Worm (Caenorhabditis elegans) whole organism, L2 larva: Measurements from ENCODE around the gene bcs-1.
A peak's percentile ranks its signal among the peaks of the same experiment; 100 is the strongest.

Experiments used
- C34F6.9 ChIP-seq: fragments of 150-350 bp; optimal IDR thresholded peaks from 2 replicates; lab custom pipeline; 2014; ENCODE audit warnings: missing biosample characterization, missing genetic modification characterization
- F13H6.1 ChIP-seq: sonication (generic microtip); optimal IDR thresholded peaks from 2 replicates; lab custom pipeline; 2016; ENCODE audit warnings: missing genetic modification characterization, missing compliant biosample characterization
- R02D3.7 ChIP-seq: fragments of 150-350 bp; optimal IDR thresholded peaks from 2 replicates; lab custom pipeline; 2014; ENCODE audit warnings: missing biosample characterization, missing genetic modification characterization
- Y55F3AM.14 ChIP-seq: fragments of 200-800 bp; sonication (Bioruptor generic); optimal IDR thresholded peaks from 2 replicates; lab custom pipeline; 2018; ENCODE audit warnings: mild to moderate bottlenecking, missing genetic modification characterization, missing compliant biosample characterization
- aly-2 ChIP-seq: fragments of 150-350 bp; optimal IDR thresholded peaks from 2 replicates; lab custom pipeline; 2014; ENCODE audit warnings: missing biosample characterization, missing genetic modification characterization
- ama-1 ChIP-seq: fragments of 150-350 bp; optimal IDR thresholded peaks from 2 replicates; lab custom pipeline; 2018; ENCODE audit warnings: inconsistent platforms
- ceh-82 ChIP-seq: fragments of 150-350 bp; optimal IDR thresholded peaks from 2 replicates; lab custom pipeline; 2014; ENCODE audit warnings: missing biosample characterization, missing genetic modification characterization
- crh-2 ChIP-seq: sonication (generic microtip); optimal IDR thresholded peaks from 2 replicates; lab custom pipeline; 2017; ENCODE audit warnings: missing biosample characterization, missing genetic modification characterization
- elt-1 ChIP-seq: fragments of 150-350 bp; optimal IDR thresholded peaks from 2 replicates; lab custom pipeline; 2014; ENCODE audit warnings: missing biosample characterization, missing genetic modification characterization
- fos-1 ChIP-seq: fragments of 150-350 bp; optimal IDR thresholded peaks from 2 replicates; lab custom pipeline; 2014; ENCODE audit warnings: missing biosample characterization, missing genetic modification characterization
- lin-11 ChIP-seq: fragments of 150-350 bp; sonication (generic microtip); optimal IDR thresholded peaks from 2 replicates; lab custom pipeline; 2014; ENCODE audit warnings: missing biosample characterization, missing genetic modification characterization, inconsistent platforms, mixed read lengths
- lin-39 ChIP-seq: fragments of 150-350 bp; optimal IDR thresholded peaks from 2 replicates; lab custom pipeline; 2014; ENCODE audit warnings: missing biosample characterization, missing genetic modification reagents, missing genetic modification characterization
- lsy-2 ChIP-seq, 2 experiments: fragments of 150-350 bp in 1 of 2; sonication (generic microtip) in 1 of 2; optimal IDR thresholded peaks; 2 replicates each; lab custom pipeline; 2014 to 2017; ENCODE audit warnings: missing biosample characterization in 2 of 2, missing genetic modification characterization in 2 of 2
- mab-5 ChIP-seq: fragments of 150-350 bp; optimal IDR thresholded peaks from 2 replicates; lab custom pipeline; 2014; ENCODE audit warnings: missing biosample characterization, missing genetic modification characterization
- mbf-1 ChIP-seq: sonication (generic microtip); optimal IDR thresholded peaks from 2 replicates; lab custom pipeline; 2017; ENCODE audit warnings: missing biosample characterization, missing genetic modification characterization
- nhr-10 ChIP-seq: sonication (generic microtip); optimal IDR thresholded peaks from 2 replicates; lab custom pipeline; 2017; ENCODE audit warnings: missing biosample characterization, missing genetic modification characterization
- nhr-129 ChIP-seq: fragments of 150-350 bp; optimal IDR thresholded peaks from 2 replicates; lab custom pipeline; 2014; ENCODE audit warnings: missing biosample characterization, missing genetic modification characterization
- nhr-23 ChIP-seq: fragments of 150-350 bp; optimal IDR thresholded peaks from 2 replicates; lab custom pipeline; 2014; ENCODE audit warnings: missing biosample characterization, missing genetic modification reagents, missing genetic modification characterization
- nhr-237 ChIP-seq: fragments of 150-350 bp; optimal IDR thresholded peaks from 2 replicates; lab custom pipeline; 2014; ENCODE audit warnings: missing biosample characterization, missing genetic modification characterization
- nhr-25 ChIP-seq: fragments of 150-350 bp; sonication (generic microtip); optimal IDR thresholded peaks from 3 replicates; lab custom pipeline; 2014; ENCODE audit warnings: missing biosample characterization, missing genetic modification characterization
- nhr-6 ChIP-seq: fragments of 150-350 bp; optimal IDR thresholded peaks from 2 replicates; lab custom pipeline; 2014; ENCODE audit warnings: missing biosample characterization, missing genetic modification characterization
- nhr-77 ChIP-seq: fragments of 150-350 bp; optimal IDR thresholded peaks from 2 replicates; lab custom pipeline; 2014; ENCODE audit warnings: missing biosample characterization, missing genetic modification characterization
- peb-1 ChIP-seq: fragments of 150-350 bp; optimal IDR thresholded peaks from 2 replicates; lab custom pipeline; 2014; ENCODE audit warnings: missing biosample characterization, missing genetic modification characterization
- sem-4 ChIP-seq: fragments of 150-350 bp; optimal IDR thresholded peaks from 2 replicates; lab custom pipeline; 2014; ENCODE audit warnings: missing biosample characterization, missing genetic modification reagents, missing genetic modification characterization
- skn-1 ChIP-seq: sonication (generic microtip); optimal IDR thresholded peaks from 2 replicates; lab custom pipeline; 2017; ENCODE audit warnings: missing biosample characterization, missing genetic modification characterization
- sma-9 ChIP-seq, 2 experiments: fragments of 150-350 bp in 1 of 2; sonication (generic microtip) in 1 of 2; optimal IDR thresholded peaks; 2 replicates each; lab custom pipeline; 2014 to 2016; ENCODE audit warnings: missing genetic modification characterization in 2 of 2, mild to moderate bottlenecking in 1 of 2, missing biosample characterization in 1 of 2, missing compliant biosample characterization in 1 of 2, missing genetic modification reagents in 1 of 2, moderate library complexity in 1 of 2
- snpc-4 ChIP-seq: fragments of 150-350 bp; optimal IDR thresholded peaks from 2 replicates; lab custom pipeline; 2014; ENCODE audit warnings: missing biosample characterization, missing genetic modification characterization
- unc-39 ChIP-seq: fragments of 150-350 bp; optimal IDR thresholded peaks from 2 replicates; lab custom pipeline; 2014; ENCODE audit warnings: missing biosample characterization, missing genetic modification characterization
- unc-55 ChIP-seq: fragments of 150-350 bp; sonication (generic microtip); optimal IDR thresholded peaks from 3 replicates; lab custom pipeline; 2014; ENCODE audit warnings: missing biosample characterization, missing genetic modification reagents, missing genetic modification characterization
- unc-62 ChIP-seq: fragments of 150-350 bp; optimal IDR thresholded peaks from 2 replicates; lab custom pipeline; 2014; ENCODE audit warnings: missing biosample characterization, missing genetic modification reagents, missing genetic modification characterization
- zag-1 ChIP-seq: fragments of 150-350 bp; optimal IDR thresholded peaks from 2 replicates; lab custom pipeline; 2014; ENCODE audit warnings: missing biosample characterization, missing genetic modification characterization
- ztf-1 ChIP-seq: fragments of 200-800 bp; sonication (Bioruptor generic); conservative IDR thresholded peaks from 2 replicates; pipeline ENCODE4 v1.3.6; 2022; ENCODE audit warnings: missing genetic modification characterization, missing compliant biosample characterization
- ztf-4 ChIP-seq: fragments of 150-350 bp; optimal IDR thresholded peaks from 2 replicates; lab custom pipeline; 2014; ENCODE audit warnings: missing biosample characterization, missing genetic modification characterization

bcs-1 gene

DNA sequence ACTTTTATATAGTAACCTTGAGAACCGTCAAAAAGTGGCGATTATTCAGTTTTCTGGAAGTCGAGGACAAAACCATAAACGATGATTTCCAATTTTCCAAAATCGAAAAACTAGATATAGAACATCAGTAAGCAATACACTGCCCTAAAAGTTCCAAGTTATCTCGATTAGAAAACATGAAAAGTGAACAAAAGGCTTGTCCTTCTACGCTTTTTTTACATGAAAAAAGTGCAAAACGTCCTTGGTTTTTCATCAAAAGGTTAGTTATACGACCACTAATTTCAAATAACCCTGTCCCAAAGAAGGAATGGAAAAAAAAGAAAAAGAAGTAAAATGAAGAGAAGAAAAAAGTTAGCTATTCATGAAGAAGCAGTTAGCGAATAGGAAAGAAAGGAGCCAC is 15.0 kb downstream of the bcs-1 start:
- no peak for TF ChIP-seq ama-1 (lab: Kevin White, UChicago)
- TF ChIP-seq aly-2 (tag; lab: Kevin White, UChicago) = no peak
- TF ChIP-seq nhr-10 = no peak
- no peak for TF ChIP-seq lin-11
- no peak for TF ChIP-seq lsy-2 (tag; optimal IDR thresholded peaks at IDR 0.05; lab: Kevin White, UChicago)
- TF ChIP-seq mbf-1 = no peak
- TF ChIP-seq unc-62 = no peak
- no peak for TF ChIP-seq peb-1 (tag; lab: Kevin White, UChicago)
- no peak for TF ChIP-seq Y55F3AM.14
- TF ChIP-seq R02D3.7 = no peak
- TF ChIP-seq crh-2 (tag; lab: Kevin White, UChicago) = no peak
- no peak for TF ChIP-seq unc-39
- TF ChIP-seq nhr-6 (tag; lab: Kevin White, UChicago) = no peak
- TF ChIP-seq mab-5 (tag; lab: Kevin White, UChicago) = no peak
- no peak for TF ChIP-seq nhr-77 (tag; lab: Kevin White, UChicago)
- no peak for TF ChIP-seq ztf-4 (tag; lab: Kevin White, UChicago)
- no peak for TF ChIP-seq C34F6.9 (tag; lab: Kevin White, UChicago)
- no peak for TF ChIP-seq nhr-23
- TF ChIP-seq skn-1 = no peak

DNA sequence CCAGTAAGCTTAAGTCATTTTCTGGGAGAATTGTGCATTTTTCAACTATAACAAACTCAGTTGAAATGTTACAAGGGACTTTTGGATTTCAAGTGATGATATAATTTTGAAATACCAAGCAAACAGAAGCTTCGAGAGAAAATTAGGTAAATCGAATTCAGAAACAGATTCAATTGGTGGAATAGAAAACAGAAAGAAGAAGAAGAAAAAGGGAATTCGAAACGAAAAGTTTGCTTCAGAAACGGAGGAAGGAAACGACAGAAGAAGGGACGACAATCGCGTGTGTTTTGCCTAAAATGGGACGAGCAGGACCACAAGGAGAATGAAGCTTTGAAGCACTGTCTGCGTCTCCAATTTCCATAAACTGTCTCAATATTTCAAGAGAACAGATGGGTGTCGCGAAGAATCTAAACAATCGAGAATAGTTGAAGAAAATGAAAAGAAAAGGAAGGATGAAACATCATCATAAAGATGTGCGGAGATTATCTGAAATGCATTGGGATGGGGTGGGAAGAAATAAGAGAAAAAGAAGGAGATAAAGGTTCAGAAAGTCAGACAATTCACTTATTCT is 16.9 kb downstream of the bcs-1 start:
- no peak for TF ChIP-seq ceh-82 (tag; lab: Kevin White, UChicago)
- peak; percentile 11 for TF ChIP-seq F13H6.1 (tag; lab: Kevin White, UChicago)
- TF ChIP-seq nhr-129 (tag; lab: Kevin White, UChicago) = peak; percentile 21
- TF ChIP-seq elt-1 (tag; lab: Kevin White, UChicago) = no peak
- no peak for TF ChIP-seq ztf-4 (tag; lab: Kevin White, UChicago)
- TF ChIP-seq lsy-2 (tag; optimal IDR thresholded peaks at IDR 0.05; lab: Kevin White, UChicago) = peak in 1 of 2 experiments; percentile 18
- TF ChIP-seq zag-1 (tag; lab: Kevin White, UChicago) = peak; percentile 28
- TF ChIP-seq sem-4 = peak; percentile 29
- TF ChIP-seq ztf-1 (GFP tag; lab: Robert Waterston, UW) = no peak
- TF ChIP-seq C34F6.9 (tag; lab: Kevin White, UChicago) = no peak
- TF ChIP-seq unc-55 (GFP tag; lab: Kevin White, UChicago) = peak; percentile 70

DNA sequence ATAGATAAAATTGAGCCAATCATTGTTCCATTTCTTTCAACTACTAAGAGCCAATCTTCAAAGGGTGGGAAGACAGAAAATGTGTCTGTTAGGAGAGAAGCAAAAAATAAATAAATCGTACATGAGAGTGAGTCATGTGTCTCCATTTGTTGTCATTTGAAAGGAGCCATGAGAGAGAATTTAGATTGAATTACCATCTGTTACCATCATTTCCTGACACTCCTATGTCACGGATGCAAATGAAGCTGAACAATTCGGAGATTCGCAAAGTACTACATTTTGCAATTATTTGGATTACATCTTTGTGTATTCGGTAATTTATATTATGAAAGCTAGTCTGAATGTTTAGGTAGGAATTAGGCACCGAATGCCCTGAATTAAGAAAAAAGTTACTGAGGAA is 17.6 kb downstream of the bcs-1 start:
- no peak for TF ChIP-seq fos-1
- TF ChIP-seq aly-2 (tag; lab: Kevin White, UChicago) = no peak
- no peak for TF ChIP-seq skn-1
- TF ChIP-seq lin-39 (tag; lab: Kevin White, UChicago) = peak; percentile 16
- no peak for TF ChIP-seq nhr-237

DNA sequence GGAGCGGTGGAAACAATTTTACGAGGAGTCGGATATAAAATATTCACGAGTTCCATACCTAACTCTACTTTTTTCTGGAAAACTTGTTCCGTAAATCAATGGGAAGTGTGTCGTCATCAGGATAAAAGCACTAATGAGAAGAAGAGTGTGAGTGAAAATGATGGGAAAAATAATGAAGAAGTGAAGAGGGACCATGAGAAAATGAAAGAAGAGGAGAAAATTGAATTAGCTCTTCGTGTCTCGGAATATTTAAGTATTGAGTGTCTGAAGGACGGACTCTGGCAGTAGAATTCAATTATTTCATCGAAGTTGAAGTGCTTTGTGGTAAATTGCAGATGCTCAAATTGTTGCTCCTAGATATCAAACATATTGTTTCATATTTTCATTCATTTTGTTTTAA is 18.3 kb downstream of the bcs-1 start:
- TF ChIP-seq zag-1 (tag; lab: Kevin White, UChicago) (peak; percentile 40), lin-39 (tag; lab: Kevin White, UChicago) (no peak), nhr-25 (no peak), sma-9 (GFP tag; optimal IDR thresholded peaks at IDR 0.05; lab: Kevin White, UChicago) (peak; percentile 38), sma-9 (tag; optimal IDR thresholded peaks at IDR 0.05; lab: Kevin White, UChicago) (no peak), C34F6.9 (tag; lab: Kevin White, UChicago) (peak; percentile 49), lsy-2 (tag; optimal IDR thresholded peaks at IDR 0.05; lab: Kevin White, UChicago) (peak in 1 of 2 experiments; percentile 39), ztf-4 (tag; lab: Kevin White, UChicago) (no peak), unc-55 (GFP tag; lab: Kevin White, UChicago) (peak; percentile 17), crh-2 (tag; lab: Kevin White, UChicago) (peak; percentile 35)

DNA sequence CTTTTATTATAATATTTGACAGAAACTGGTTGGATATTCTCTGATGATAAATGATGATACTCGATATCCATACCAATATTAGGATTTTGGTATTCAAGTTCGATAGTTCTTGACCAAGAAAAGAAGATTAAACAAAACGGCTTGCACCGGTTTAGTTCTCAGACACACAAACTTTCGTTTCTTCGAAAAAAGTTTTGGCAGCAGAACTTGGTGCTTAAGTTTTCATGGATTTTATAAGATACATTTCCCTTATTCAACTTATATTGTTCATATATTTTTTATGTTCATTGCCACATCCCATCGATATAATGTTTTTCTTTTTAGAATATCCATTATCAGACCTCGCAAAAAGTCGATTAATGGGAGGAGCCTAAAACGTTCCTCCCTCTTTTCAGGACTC is 19.8 kb downstream of the bcs-1 start, which contains the start of gene aptf-4:
Gene aptf-4, plus strand, starts transcription at position 301 of the 400 bp plus-strand sequence.
- TF ChIP-seq crh-2 (tag; lab: Kevin White, UChicago) = no peak
- no peak for TF ChIP-seq fos-1
- peak; percentile 26 for TF ChIP-seq unc-55 (GFP tag; lab: Kevin White, UChicago)
- TF ChIP-seq sma-9 (GFP tag; optimal IDR thresholded peaks at IDR 0.05; lab: Kevin White, UChicago) = no peak
- TF ChIP-seq sma-9 (tag; optimal IDR thresholded peaks at IDR 0.05; lab: Kevin White, UChicago) = no peak
- no peak for TF ChIP-seq aly-2 (tag; lab: Kevin White, UChicago)
- TF ChIP-seq snpc-4 (tag; lab: Kevin White, UChicago) = no peak
